Worm (Caenorhabditis elegans) whole organism, young adult: ENCODE results near the gene vkmt-1.

ENCODE experiments used
- B0261.1 ChIP-seq: sonication (generic microtip); optimal IDR thresholded peaks from 2 replicates; lab custom pipeline; 2016; ENCODE audit warnings: mild to moderate bottlenecking, missing genetic modification characterization, moderate library complexity, missing compliant biosample characterization
- C17E4.6 ChIP-seq: fragments of 200-800 bp; sonication (Bioruptor generic); IDR thresholded peaks from 2 replicates; pipeline ENCODE4 v1.3.6; 2022; ENCODE audit warnings: missing genetic modification reagents, missing genetic modification characterization, missing compliant biosample characterization
- F49E8.2 ChIP-seq: sonication (generic microtip); optimal IDR thresholded peaks from 3 replicates; lab custom pipeline; 2017; ENCODE audit warnings: missing genetic modification characterization, mild to moderate bottlenecking, missing compliant biosample characterization, antibody characterized with exemption, moderate library complexity; ENCODE audit not compliant: insufficient read depth
- Y53G8AR.9 ChIP-seq: fragments of 200-800 bp; sonication (Bioruptor generic); conservative IDR thresholded peaks from 2 replicates; pipeline ENCODE4 v1.3.6; 2022; ENCODE audit warnings: missing genetic modification reagents, missing genetic modification characterization, missing compliant biosample characterization
- atf-7 ChIP-seq: sonication (generic microtip); optimal IDR thresholded peaks from 2 replicates; lab custom pipeline; 2017; ENCODE audit warnings: mild to moderate bottlenecking, missing genetic modification characterization, missing compliant biosample characterization
- bed-2 ChIP-seq: fragments of 200-800 bp; sonication (Bioruptor generic); IDR thresholded peaks from 2 replicates; pipeline ENCODE4 v1.3.6; 2022; ENCODE audit warnings: missing genetic modification reagents, missing genetic modification characterization, missing compliant biosample characterization
- ceh-79 ChIP-seq: sonication (generic microtip); optimal IDR thresholded peaks from 2 replicates; lab custom pipeline; 2017; ENCODE audit warnings: mild to moderate bottlenecking, missing genetic modification characterization, missing compliant biosample characterization
- him-1 ChIP-seq: sonication (generic microtip); optimal IDR thresholded peaks from 2 replicates; lab custom pipeline; 2016; ENCODE audit warnings: missing genotype, missing genetic modification reagents, missing genetic modification characterization, missing compliant biosample characterization
- nfya-1 ChIP-seq: sonication (generic microtip); optimal IDR thresholded peaks from 2 replicates; lab custom pipeline; 2017; ENCODE audit warnings: antibody characterized with exemption, missing compliant biosample characterization, missing genetic modification characterization, borderline replicate concordance; ENCODE audit not compliant: insufficient read depth
- snpc-4 ChIP-seq, 5 experiments: fragments of 150-350 bp in 1 of 5; sonication (generic microtip) in 4 of 5; optimal IDR thresholded peaks; 2 replicates each; lab custom pipeline; 2014 to 2018; ENCODE audit warnings: missing genetic modification characterization in 5 of 5, missing biosample characterization in 3 of 5, antibody characterized with exemption in 2 of 5, mild to moderate bottlenecking in 2 of 5, missing compliant biosample characterization in 2 of 5, missing genotype in 2 of 5, moderate library complexity in 2 of 5, missing genetic modification reagents in 1 of 5
- ztf-6 ChIP-seq: fragments of 200-800 bp; sonication (Bioruptor generic); IDR thresholded peaks from 2 replicates; pipeline ENCODE4 v1.3.6; 2022; ENCODE audit warnings: missing genetic modification reagents, missing genetic modification characterization, missing compliant biosample characterization

- no peak for TF ChIP-seq B0261.1 (tag; lab: Kevin White, UChicago)
- TF ChIP-seq C17E4.6 (GFP tag; lab: Robert Waterston, UW), result no peak
- no peak for TF ChIP-seq ztf-6
- no peak for TF ChIP-seq atf-7 (tag; lab: Kevin White, UChicago)
- TF ChIP-seq ceh-79 (tag; lab: Kevin White, UChicago), result no peak
- TF ChIP-seq him-1 (tag; lab: Kevin White, UChicago), result no peak
- TF ChIP-seq nfya-1, result no peak
- no peak for TF ChIP-seq bed-2
- no peak for TF ChIP-seq F49E8.2 (tag; lab: Kevin White, UChicago)
- no peak for TF ChIP-seq Y53G8AR.9 (GFP tag; lab: Robert Waterston, UW)
- TF ChIP-seq snpc-4 (GFP tag; optimal IDR thresholded peaks at IDR 0.05; lab: Kevin White, UChicago), result no peak
- TF ChIP-seq snpc-4 (tag; optimal IDR thresholded peaks at IDR 0.05; lab: Kevin White, UChicago), result no peak
Observed at ce11 chrIV:12302885-12303284, 24.4 kb downstream of the vkmt-1 start.
